Worm (Caenorhabditis elegans) whole organism, L2 larva: Measurements from ENCODE around the gene nhr-235.

Source experiments
- egl-27 ChIP-seq: sonication (generic microtip); optimal IDR thresholded peaks from 3 replicates; lab custom pipeline; 2017; ENCODE audit warnings: missing biosample characterization, missing genetic modification reagents, missing genetic modification characterization
- fos-1 ChIP-seq: fragments of 150-350 bp; optimal IDR thresholded peaks from 2 replicates; lab custom pipeline; 2014; ENCODE audit warnings: missing biosample characterization, missing genetic modification characterization
- lin-13 ChIP-seq: fragments of 150-350 bp; optimal IDR thresholded peaks from 2 replicates; lab custom pipeline; 2014; ENCODE audit warnings: missing biosample characterization, missing genetic modification reagents, missing genetic modification characterization
- lsy-2 ChIP-seq, 2 experiments: fragments of 150-350 bp in 1 of 2; sonication (generic microtip) in 1 of 2; optimal IDR thresholded peaks; 2 replicates each; lab custom pipeline; 2014 to 2017; ENCODE audit warnings: missing biosample characterization in 2 of 2, missing genetic modification characterization in 2 of 2
- nhr-12 ChIP-seq: fragments of 150-350 bp; optimal IDR thresholded peaks from 2 replicates; lab custom pipeline; 2014; ENCODE audit warnings: missing biosample characterization, missing genetic modification characterization
- snpc-4 ChIP-seq: fragments of 150-350 bp; optimal IDR thresholded peaks from 2 replicates; lab custom pipeline; 2014; ENCODE audit warnings: missing biosample characterization, missing genetic modification characterization
- unc-39 ChIP-seq: fragments of 150-350 bp; optimal IDR thresholded peaks from 2 replicates; lab custom pipeline; 2014; ENCODE audit warnings: missing biosample characterization, missing genetic modification characterization
- ztf-11 ChIP-seq: sonication (generic microtip); optimal IDR thresholded peaks from 2 replicates; lab custom pipeline; 2017; ENCODE audit warnings: missing biosample characterization, missing genetic modification characterization

- TF ChIP-seq fos-1 (tag; lab: Kevin White, UChicago) (no peak), unc-39 (tag; lab: Kevin White, UChicago) (no peak), lsy-2 (tag; optimal IDR thresholded peaks at IDR 0.05; lab: Kevin White, UChicago) (no peak), ztf-11 (no peak), snpc-4 (tag; lab: Kevin White, UChicago) (no peak), egl-27 (tag; lab: Kevin White, UChicago) (no peak), nhr-12 (no peak), lin-13 (GFP tag; lab: Kevin White, UChicago) (no peak)
Observed at ce11 chrII:12655816-12656215, 15.3 kb downstream of the nhr-235 start.
